Worm (Caenorhabditis elegans) whole organism, midembryonic: Measurements from ENCODE around the gene srx-110.

Experiments used
- cog-1 ChIP-seq: sonication (generic microtip); optimal IDR thresholded peaks from 2 replicates; lab custom pipeline; 2016; ENCODE audit warnings: missing genetic modification characterization, missing compliant biosample characterization
- flt-1 ChIP-seq: fragments of 200-800 bp; sonication (Bioruptor generic); IDR thresholded peaks from 2 replicates; pipeline ENCODE4 v1.3.6; 2022; ENCODE audit warnings: missing genetic modification characterization, missing compliant biosample characterization
- ref-1 ChIP-seq: fragments of 200-800 bp; sonication (Bioruptor generic); conservative IDR thresholded peaks from 2 replicates; pipeline ENCODE4 v1.3.6; 2022; ENCODE audit warnings: missing genetic modification reagents, missing genetic modification characterization, missing compliant biosample characterization
- tab-1 ChIP-seq: fragments of 200-800 bp; sonication (Bioruptor generic); IDR thresholded peaks from 2 replicates; pipeline ENCODE4 v1.3.6; 2022; ENCODE audit warnings: missing genetic modification characterization, missing compliant biosample characterization

Gene srx-110

DNA sequence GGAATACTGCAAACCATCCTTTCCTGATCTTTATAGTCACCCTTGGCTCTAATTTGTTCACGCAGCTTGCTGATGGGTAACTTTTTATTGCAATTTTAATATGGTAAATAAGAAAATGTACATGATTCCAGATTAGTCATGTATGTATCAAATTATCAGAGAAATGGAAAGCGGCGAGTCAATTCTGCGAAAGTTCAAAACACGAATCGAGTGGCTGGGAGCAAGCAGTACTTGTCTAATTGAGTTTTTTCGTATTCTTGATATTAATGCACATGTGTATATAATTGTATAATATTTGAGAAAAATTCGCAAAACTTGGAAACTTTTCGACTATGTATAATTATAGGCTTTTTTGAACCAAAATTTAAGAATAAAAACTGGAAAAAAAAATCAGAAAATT lies 49.7 kb downstream of the srx-110 start, which contains the start of gene T24E12.12:
TSS of gene T24E12.12 (plus strand) at position 281 of the 400 bp plus-strand sequence.
- TF ChIP-seq flt-1 (GFP tag; lab: Robert Waterston, UW), result no peak
- TF ChIP-seq ref-1 (GFP tag; lab: Robert Waterston, UW), result no peak
- TF ChIP-seq tab-1 (GFP tag; lab: Robert Waterston, UW), result no peak
- TF ChIP-seq cog-1 (tag; lab: Kevin White, UChicago), result no peak
